Worm (Caenorhabditis elegans) whole organism, L4 larva: Measurements from ENCODE around the gene F54C9.9.

Experiments used
- F37D6.2 ChIP-seq: sonication (generic microtip); optimal IDR thresholded peaks from 2 replicates; lab custom pipeline; 2016; ENCODE audit warnings: mild to moderate bottlenecking, missing genetic modification characterization, missing compliant biosample characterization
- F44E2.7 ChIP-seq: fragments of 200-800 bp; sonication (Bioruptor generic); IDR thresholded peaks from 2 replicates; pipeline ENCODE4 v2.1.2; 2022; ENCODE audit warnings: missing genetic modification characterization, missing compliant biosample characterization
- F49E8.2 ChIP-seq: sonication (generic microtip); optimal IDR thresholded peaks from 2 replicates; lab custom pipeline; 2016; ENCODE audit warnings: missing compliant biosample characterization, mild to moderate bottlenecking, missing genetic modification characterization, borderline replicate concordance
- R02D3.7 ChIP-seq: fragments of 150-350 bp; sonication (generic microtip); optimal IDR thresholded peaks from 3 replicates; lab custom pipeline; 2014; ENCODE audit warnings: missing biosample characterization, missing genetic modification characterization
- ZK337.2 ChIP-seq: fragments of 200-800 bp; sonication (Bioruptor generic); IDR thresholded peaks from 2 replicates; pipeline ENCODE4 v1.3.6; 2022; ENCODE audit warnings: missing genetic modification reagents, missing genetic modification characterization, missing compliant biosample characterization
- ZK546.5 ChIP-seq, 2 experiments: sonication (generic microtip); optimal IDR thresholded peaks; 2 replicates each; lab custom pipeline; 2017; ENCODE audit warnings: missing biosample characterization in 2 of 2, missing genetic modification characterization in 2 of 2
- ama-1 ChIP-seq: fragments of 150-350 bp; optimal IDR thresholded peaks from 2 replicates; lab custom pipeline; 2014; ENCODE audit warnings: inconsistent platforms, mixed read lengths
- arid-1 ChIP-seq: fragments of 200-800 bp; sonication (Bioruptor generic); conservative IDR thresholded peaks from 2 replicates; pipeline ENCODE4 v1.3.6; 2022; ENCODE audit warnings: missing genetic modification reagents, missing genetic modification characterization, missing compliant biosample characterization
- ceh-82 ChIP-seq: sonication (generic microtip); optimal IDR thresholded peaks from 2 replicates; lab custom pipeline; 2017; ENCODE audit warnings: missing biosample characterization, missing genetic modification characterization
- ces-1 ChIP-seq: fragments of 150-350 bp; sonication (generic microtip); optimal IDR thresholded peaks from 4 replicates; lab custom pipeline; 2014; ENCODE audit warnings: missing biosample characterization, missing genetic modification reagents, missing genetic modification characterization
- ctbp-1 ChIP-seq: fragments of 200-800 bp; sonication (Bioruptor generic); IDR thresholded peaks from 2 replicates; pipeline ENCODE4 v1.3.6; 2022; ENCODE audit warnings: missing genetic modification reagents, missing genetic modification characterization, missing compliant biosample characterization
- daf-12 ChIP-seq: fragments of 150-350 bp; optimal IDR thresholded peaks from 2 replicates; lab custom pipeline; 2014; ENCODE audit warnings: missing biosample characterization, missing genetic modification reagents, missing genetic modification characterization
- daf-19 ChIP-seq: fragments of 200-800 bp; sonication (Bioruptor generic); conservative IDR thresholded peaks from 2 replicates; pipeline ENCODE4 v1.3.6; 2022; ENCODE audit warnings: missing genetic modification characterization, missing compliant biosample characterization
- dmd-8 ChIP-seq: fragments of 200-800 bp; sonication (Bioruptor generic); IDR thresholded peaks from 2 replicates; pipeline ENCODE4 v1.3.6; 2022; ENCODE audit warnings: missing genetic modification characterization, missing compliant biosample characterization
- dmd-9 ChIP-seq: fragments of 200-800 bp; sonication (Bioruptor generic); IDR thresholded peaks from 2 replicates; pipeline ENCODE4 v1.3.6; 2022; ENCODE audit warnings: missing genetic modification reagents, missing genetic modification characterization, missing compliant biosample characterization
- egl-27 ChIP-seq: sonication (generic microtip); optimal IDR thresholded peaks from 3 replicates; lab custom pipeline; 2017; ENCODE audit warnings: missing biosample characterization, missing genetic modification reagents, missing genetic modification characterization
- egl-43 ChIP-seq: fragments of 200-800 bp; sonication (Bioruptor generic); IDR thresholded peaks from 2 replicates; pipeline ENCODE4 v1.3.6; 2022; ENCODE audit warnings: missing genetic modification reagents, missing genetic modification characterization, missing compliant biosample characterization
- hlh-11 ChIP-seq: fragments of 200-800 bp; sonication (Bioruptor generic); optimal IDR thresholded peaks from 2 replicates; lab custom pipeline; 2018; ENCODE audit warnings: mild to moderate bottlenecking, missing genetic modification characterization, missing compliant biosample characterization
- hmg-1.1 ChIP-seq: fragments of 200-800 bp; sonication (Bioruptor generic); IDR thresholded peaks from 2 replicates; pipeline ENCODE4 v1.3.6; 2022; ENCODE audit warnings: missing genetic modification reagents, missing genetic modification characterization, missing compliant biosample characterization
- jun-1 ChIP-seq: fragments of 150-350 bp; optimal IDR thresholded peaks from 2 replicates; lab custom pipeline; 2014; ENCODE audit warnings: missing biosample characterization, missing genetic modification reagents, missing genetic modification characterization
- lim-7 ChIP-seq: fragments of 200-800 bp; sonication (Bioruptor generic); IDR thresholded peaks from 2 replicates; pipeline ENCODE4 v1.3.6; 2022; ENCODE audit warnings: missing genetic modification characterization, missing compliant biosample characterization
- lin-29 ChIP-seq: fragments of 200-800 bp; sonication (Bioruptor generic); IDR thresholded peaks from 2 replicates; pipeline ENCODE4 v1.3.6; 2022; ENCODE audit warnings: missing genetic modification reagents, missing genetic modification characterization, missing compliant biosample characterization
- lin-38 ChIP-seq: fragments of 200-800 bp; sonication (Bioruptor generic); IDR thresholded peaks from 2 replicates; pipeline ENCODE4 v1.3.6; 2022; ENCODE audit warnings: missing genetic modification reagents, missing genetic modification characterization, missing compliant biosample characterization
- lir-3 ChIP-seq: sonication (generic microtip); optimal IDR thresholded peaks from 2 replicates; lab custom pipeline; 2016; ENCODE audit warnings: mild to moderate bottlenecking, missing genetic modification characterization, missing compliant biosample characterization
- lsy-2 ChIP-seq, 2 experiments: fragments of 150-350 bp in 1 of 2; sonication (generic microtip) in 1 of 2; optimal IDR thresholded peaks; 2 replicates each; lab custom pipeline; 2014 to 2017; ENCODE audit warnings: missing biosample characterization in 2 of 2, missing genetic modification characterization in 2 of 2
- madf-9 ChIP-seq: fragments of 200-800 bp; sonication (Bioruptor generic); conservative IDR thresholded peaks from 2 replicates; pipeline ENCODE4 v1.3.6; 2022; ENCODE audit warnings: missing genetic modification reagents, missing genetic modification characterization, missing compliant biosample characterization
- mdt-29 ChIP-seq: fragments of 200-800 bp; sonication (Bioruptor generic); IDR thresholded peaks from 2 replicates; pipeline ENCODE4 v1.3.6; 2022; ENCODE audit warnings: missing genetic modification reagents, missing genetic modification characterization, missing compliant biosample characterization
- mep-1 ChIP-seq: fragments of 150-350 bp; sonication (generic microtip); optimal IDR thresholded peaks from 3 replicates; lab custom pipeline; 2014; ENCODE audit warnings: missing biosample characterization, missing genetic modification characterization
- mxl-3 ChIP-seq: fragments of 200-800 bp; sonication (Bioruptor generic); optimal IDR thresholded peaks from 2 replicates; lab custom pipeline; 2018; ENCODE audit warnings: mild to moderate bottlenecking, missing genetic modification characterization, missing compliant biosample characterization
- nhr-10 ChIP-seq: fragments of 150-350 bp; optimal IDR thresholded peaks from 2 replicates; lab custom pipeline; 2014; ENCODE audit warnings: missing biosample characterization, missing genetic modification characterization
- nhr-237 ChIP-seq: sonication (generic microtip); optimal IDR thresholded peaks from 2 replicates; lab custom pipeline; 2017; ENCODE audit warnings: missing biosample characterization, missing genetic modification characterization
- nhr-25 ChIP-seq: sonication (generic microtip); optimal IDR thresholded peaks from 2 replicates; lab custom pipeline; 2017; ENCODE audit warnings: missing genetic modification characterization, mild to moderate bottlenecking, missing compliant biosample characterization, antibody characterized with exemption, moderate library complexity, borderline replicate concordance; ENCODE audit not compliant: insufficient read depth
- nhr-28 ChIP-seq: fragments of 150-350 bp; optimal IDR thresholded peaks from 2 replicates; lab custom pipeline; 2014; ENCODE audit warnings: missing biosample characterization, missing genetic modification characterization
- nhr-41 ChIP-seq: fragments of 200-800 bp; sonication (Bioruptor generic); IDR thresholded peaks from 2 replicates; pipeline ENCODE4 v1.3.6; 2022; ENCODE audit warnings: missing genetic modification reagents, missing genetic modification characterization, missing compliant biosample characterization
- nhr-42 ChIP-seq: fragments of 200-800 bp; sonication (Bioruptor generic); IDR thresholded peaks from 2 replicates; pipeline ENCODE4 v1.3.6; 2022; ENCODE audit warnings: missing genetic modification characterization, missing compliant biosample characterization
- nhr-6 ChIP-seq: fragments of 150-350 bp; optimal IDR thresholded peaks from 2 replicates; lab custom pipeline; 2014; ENCODE audit warnings: missing biosample characterization, missing genetic modification characterization
- nhr-76 ChIP-seq: fragments of 150-350 bp; optimal IDR thresholded peaks from 2 replicates; lab custom pipeline; 2014; ENCODE audit warnings: missing biosample characterization, missing genetic modification characterization
- nhr-77 ChIP-seq: fragments of 150-350 bp; optimal IDR thresholded peaks from 2 replicates; lab custom pipeline; 2014; ENCODE audit warnings: missing biosample characterization, missing genetic modification characterization
- php-3 ChIP-seq: fragments of 200-800 bp; sonication (Bioruptor generic); IDR thresholded peaks from 2 replicates; pipeline ENCODE4 v1.3.6; 2022; ENCODE audit warnings: missing genetic modification reagents, missing genetic modification characterization, missing compliant biosample characterization
- rbr-2 ChIP-seq: sonication (generic microtip); optimal IDR thresholded peaks from 2 replicates; lab custom pipeline; 2016; ENCODE audit warnings: missing genotype, missing genetic modification characterization, missing compliant biosample characterization
- skn-1 ChIP-seq: fragments of 150-350 bp; optimal IDR thresholded peaks from 2 replicates; lab custom pipeline; 2014; ENCODE audit warnings: missing biosample characterization, missing genetic modification characterization
- spr-3 ChIP-seq: fragments of 200-800 bp; sonication (Bioruptor generic); optimal IDR thresholded peaks from 2 replicates; lab custom pipeline; 2018; ENCODE audit warnings: mild to moderate bottlenecking, missing genetic modification characterization, missing compliant biosample characterization
- tra-1 ChIP-seq: fragments of 200-800 bp; sonication (Bioruptor generic); IDR thresholded peaks from 2 replicates; pipeline ENCODE4 v1.3.6; 2022; ENCODE audit warnings: missing genetic modification reagents, missing genetic modification characterization, missing compliant biosample characterization
- unc-39 ChIP-seq: sonication (generic microtip); optimal IDR thresholded peaks from 2 replicates; lab custom pipeline; 2017; ENCODE audit warnings: missing biosample characterization, missing genetic modification characterization
- unc-62 ChIP-seq, 3 experiments: fragments of 150-350 bp in 1 of 3; sonication (generic microtip); optimal IDR thresholded peaks in 2 of 3; peaks in 1 of 3; 1 replicate in 1 of 3; 2 replicates in 2 of 3; lab custom pipeline; 2014 to 2017; ENCODE audit warnings: missing biosample characterization in 3 of 3, missing genetic modification characterization in 3 of 3, missing genetic modification reagents in 3 of 3, missing genotype in 1 of 3
- zag-1 ChIP-seq: fragments of 150-350 bp; optimal IDR thresholded peaks from 2 replicates; lab custom pipeline; 2014; ENCODE audit warnings: missing biosample characterization, missing genetic modification characterization
- zfp-2 ChIP-seq: sonication (generic microtip); optimal IDR thresholded peaks from 2 replicates; lab custom pipeline; 2016; ENCODE audit warnings: mild to moderate bottlenecking, missing genetic modification characterization, missing compliant biosample characterization
- zfp-3 ChIP-seq: fragments of 200-800 bp; sonication (Bioruptor generic); conservative IDR thresholded peaks from 2 replicates; pipeline ENCODE4 v1.3.6; 2022; ENCODE audit warnings: missing genetic modification reagents, missing genetic modification characterization, missing compliant biosample characterization
- zip-11 ChIP-seq: fragments of 200-800 bp; sonication (Bioruptor generic); IDR thresholded peaks from 2 replicates; pipeline ENCODE4 v1.3.6; 2022; ENCODE audit warnings: missing genetic modification characterization, missing compliant biosample characterization
- zip-2 ChIP-seq: fragments of 150-350 bp; optimal IDR thresholded peaks from 2 replicates; lab custom pipeline; 2014; ENCODE audit warnings: missing biosample characterization, missing genetic modification characterization

F54C9.9 gene

ce11 chrII:8603567-8604359 lies 25.9 kb downstream of the F54C9.9 start, which contains the start of gene suf-1:
Gene suf-1 (plus strand): TSS chrII:8603846.
- TF ChIP-seq mxl-3 (GFP tag; lab: Kevin White, UChicago) (no peak), nhr-77 (no peak), hmg-1.1 (GFP tag; lab: Robert Waterston, UW) (no peak), zfp-2 (tag; lab: Kevin White, UChicago) (no peak), zfp-3 (no peak), ceh-82 (tag; lab: Kevin White, UChicago) (no peak), ctbp-1 (peak; percentile 36; the same call in 1 of the 2 replicates), jun-1 (tag; lab: Kevin White, UChicago) (no peak), R02D3.7 (no peak), lir-3 (tag; lab: Kevin White, UChicago) (no peak), skn-1 (tag; lab: Kevin White, UChicago) (no peak), daf-12 (no peak), zag-1 (tag; lab: Kevin White, UChicago) (no peak), dmd-9 (no peak), mep-1 (tag; lab: Kevin White, UChicago) (no peak), lin-29 (no peak), F49E8.2 (tag; lab: Kevin White, UChicago) (peak; percentile 92), spr-3 (peak; percentile 46), unc-39 (tag; lab: Kevin White, UChicago) (no peak), nhr-42 (no peak), zip-2 (tag; lab: Kevin White, UChicago) (no peak), lin-38 (GFP tag; lab: Robert Waterston, UW) (peak; percentile 80), nhr-10 (no peak), egl-27 (no peak), tra-1 (GFP tag; lab: Robert Waterston, UW) (0 out of 2 replicates have a peak, but pooled peaks have one; percentile 47), nhr-25 (tag; lab: Kevin White, UChicago) (peak; percentile 57), ces-1 (no peak), nhr-28 (tag; lab: Kevin White, UChicago) (no peak), daf-19 (0 out of 2 replicates have a peak, but pooled peaks have one; percentile 49), egl-43 (GFP tag; lab: Robert Waterston, UW) (no peak), madf-9 (no peak), nhr-76 (no peak), mdt-29 (GFP tag; lab: Robert Waterston, UW) (0 out of 2 replicates have a peak, but pooled peaks have one; percentile 52), ZK546.5 (tag; optimal IDR thresholded peaks at IDR 0.05; lab: Kevin White, UChicago) (no peak), F44E2.7 (no peak), nhr-41 (GFP tag; lab: Robert Waterston, UW) (no peak), nhr-237 (no peak), zip-11 (GFP tag; lab: Robert Waterston, UW) (no peak), F37D6.2 (tag; lab: Kevin White, UChicago) (no peak), arid-1 (GFP tag; lab: Robert Waterston, UW) (peak; percentile 54; the same call in 1 of the 2 replicates), lsy-2 (tag; optimal IDR thresholded peaks at IDR 0.05; lab: Kevin White, UChicago) (no peak), unc-62 (GFP tag; optimal IDR thresholded peaks at IDR 0.05 in 1 of 2; lab: Kevin White, UChicago) (peak in 1 of 2 experiments; percentile 60), unc-62 (tag; optimal IDR thresholded peaks at IDR 0.05; lab: Kevin White, UChicago) (no peak), nhr-6 (tag; lab: Kevin White, UChicago) (no peak), rbr-2 (tag; lab: Kevin White, UChicago) (no peak), php-3 (GFP tag; lab: Robert Waterston, UW) (no peak), dmd-8 (GFP tag; lab: Robert Waterston, UW) (peak; percentile 56; the same call in 1 of the 2 replicates), lim-7 (no peak), ama-1 (lab: Kevin White, UChicago) (peak; percentile 36), hlh-11 (no peak), ZK337.2 (GFP tag; lab: Robert Waterston, UW) (no peak)
